Worm (Caenorhabditis elegans): ENCODE results near the gene C25D7.5.

ce11 chrV:15092666-15093065, 40.2 kb downstream of the C25D7.5 start, which contains the start of gene txt-12:
- TF ChIP-seq elt-4 (tag; optimal IDR thresholded peaks at IDR 0.05) (no peak), ets-4 (tag; optimal IDR thresholded peaks at IDR 0.05) (no peak), hlh-8 (tag; optimal IDR thresholded peaks at IDR 0.05) (no peak), ceh-19 (GFP tag; optimal IDR thresholded peaks at IDR 0.05) (no peak), Y22D7AL.16 (tag; optimal IDR thresholded peaks at IDR 0.05) (no peak), pha-4 (tag; optimal IDR thresholded peaks at IDR 0.05) (no peak), mec-3 (tag; optimal IDR thresholded peaks at IDR 0.05; ENCODE audit: borderline replicate concordance) (no peak), T23F11.4 (GFP tag; optimal IDR thresholded peaks at IDR 0.05) (no peak), lin-11 (tag; optimal IDR thresholded peaks at IDR 0.05) (no peak), rnt-1 (tag; optimal IDR thresholded peaks at IDR 0.05) (no peak), tbx-2 (tag; optimal IDR thresholded peaks at IDR 0.05) (no peak)
